Worm (Caenorhabditis elegans): ENCODE data around the gene H20J04.6.

Gene H20J04.6

ce11 chrII:4321766-4322165 is 1.3 kb upstream of the H20J04.6 start, which contains the start of gene Y52E8A.1:
Y52E8A.1 (plus strand) TSS chrII:4322066.
- no peak for TF ChIP-seq bed-3 (GFP tag; optimal IDR thresholded peaks at IDR 0.05)
- no peak for TF ChIP-seq hlh-1 (tag; optimal IDR thresholded peaks at IDR 0.05)
- TF ChIP-seq nhr-12 (tag; optimal IDR thresholded peaks at IDR 0.05): no peak
- no peak for TF ChIP-seq unc-39 (tag; optimal IDR thresholded peaks at IDR 0.05)
- TF ChIP-seq M03D4.4 (tag; optimal IDR thresholded peaks at IDR 0.05): no peak
- TF ChIP-seq pha-4 (tag; optimal IDR thresholded peaks at IDR 0.05): no peak
- TF ChIP-seq mep-1 (tag; optimal IDR thresholded peaks at IDR 0.05): no peak
- no peak for TF ChIP-seq nhr-76 (tag; optimal IDR thresholded peaks at IDR 0.05)
- no peak for TF ChIP-seq lin-32 (GFP tag; optimal IDR thresholded peaks at IDR 0.05)
- TF ChIP-seq sptf-1 (tag; optimal IDR thresholded peaks at IDR 0.05): no peak
- no peak for TF ChIP-seq nhr-2 (tag; optimal IDR thresholded peaks at IDR 0.05)
- TF ChIP-seq ces-1 (GFP tag; optimal IDR thresholded peaks at IDR 0.05): no peak
- no peak for TF ChIP-seq tbx-8 (GFP tag; optimal IDR thresholded peaks at IDR 0.05)
- TF ChIP-seq mls-2 (tag; optimal IDR thresholded peaks at IDR 0.05): no peak
- no peak for TF ChIP-seq unc-120 (tag; optimal IDR thresholded peaks at IDR 0.05; ENCODE audit: poor library complexity, severe bottlenecking)
- no peak for TF ChIP-seq ceh-43 (GFP tag; optimal IDR thresholded peaks at IDR 0.05)
- TF ChIP-seq drap-1 (GFP tag; optimal IDR thresholded peaks at IDR 0.05): no peak
- no peak for TF ChIP-seq ceh-83 (GFP tag; optimal IDR thresholded peaks at IDR 0.05)
- no peak for TF ChIP-seq unc-62 (GFP tag; optimal IDR thresholded peaks at IDR 0.05)

- TF ChIP-seq ces-1 (GFP tag; optimal IDR thresholded peaks at IDR 0.05) (no peak), ceh-83 (GFP tag; optimal IDR thresholded peaks at IDR 0.05) (no peak), nhr-237 (tag; optimal IDR thresholded peaks at IDR 0.05) (no peak), lsy-2 (tag; optimal IDR thresholded peaks at IDR 0.05) (no peak), nhr-28 (tag; optimal IDR thresholded peaks at IDR 0.05) (no peak), nhr-76 (tag; optimal IDR thresholded peaks at IDR 0.05) (no peak), ham-2 (GFP tag; optimal IDR thresholded peaks at IDR 0.05) (no peak)
Measured at ce11 chrII:4324061-4324460, 1.0 kb downstream of the H20J04.6 start, which contains the start of gene mog-2. mog-2 (plus strand) TSS chrII:4324361.

- TF ChIP-seq lsy-2 (tag; optimal IDR thresholded peaks at IDR 0.05): no peak
- no peak for TF ChIP-seq ceh-43 (GFP tag; optimal IDR thresholded peaks at IDR 0.05)
- TF ChIP-seq zip-8 (tag; optimal IDR thresholded peaks at IDR 0.05): no peak
- TF ChIP-seq lin-32 (GFP tag; optimal IDR thresholded peaks at IDR 0.05): no peak
- TF ChIP-seq ham-2 (GFP tag; optimal IDR thresholded peaks at IDR 0.05): no peak
- no peak for TF ChIP-seq blmp-1 (tag; optimal IDR thresholded peaks at IDR 0.05)
- TF ChIP-seq ceh-83 (GFP tag; optimal IDR thresholded peaks at IDR 0.05): no peak
- no peak for TF ChIP-seq ceh-39 (tag; optimal IDR thresholded peaks at IDR 0.05)
- TF ChIP-seq pha-4 (tag; optimal IDR thresholded peaks at IDR 0.05): no peak
- no peak for TF ChIP-seq nhr-237 (tag; optimal IDR thresholded peaks at IDR 0.05)
- no peak for TF ChIP-seq mep-1 (tag; optimal IDR thresholded peaks at IDR 0.05)
- no peak for TF ChIP-seq ztf-11 (tag; optimal IDR thresholded peaks at IDR 0.05)
- TF ChIP-seq hlh-1 (tag; optimal IDR thresholded peaks at IDR 0.05): no peak
- no peak for TF ChIP-seq flh-1 (GFP tag; optimal IDR thresholded peaks at IDR 0.05)
Measured at ce11 chrII:4326420-4326819, 3.4 kb downstream of the H20J04.6 start, which contains the start of gene pfd-2. pfd-2 (plus strand) TSS chrII:4326720.

ce11 chrII:4328716-4329115 is 5.7 kb downstream of the H20J04.6 start, which contains the start of gene H20J04.4:
H20J04.4 (plus strand) TSS chrII:4329016.
- TF ChIP-seq ceh-83 (GFP tag; optimal IDR thresholded peaks at IDR 0.05) (no peak), ham-2 (GFP tag; optimal IDR thresholded peaks at IDR 0.05) (no peak), nhr-237 (tag; optimal IDR thresholded peaks at IDR 0.05) (no peak), mab-5 (tag; optimal IDR thresholded peaks at IDR 0.05) (no peak), snpc-4 (tag; optimal IDR thresholded peaks at IDR 0.05) (no peak)

ce11 chrII:4334448-4334847 is 11.4 kb downstream of the H20J04.6 start, which contains the start of gene madf-3:
madf-3 (plus strand) TSS chrII:4334748.
- no peak for TF ChIP-seq cnd-1 (tag; optimal IDR thresholded peaks at IDR 0.05)
- no peak for TF ChIP-seq pha-4 (tag; optimal IDR thresholded peaks at IDR 0.05)
- no peak for TF ChIP-seq snpc-4 (tag; optimal IDR thresholded peaks at IDR 0.05)
- no peak for TF ChIP-seq unc-62 (GFP tag; optimal IDR thresholded peaks at IDR 0.05)
- no peak for TF ChIP-seq tbx-8 (GFP tag; optimal IDR thresholded peaks at IDR 0.05)
- TF ChIP-seq nhr-76 (tag; optimal IDR thresholded peaks at IDR 0.05): no peak
- TF ChIP-seq unc-120 (tag; optimal IDR thresholded peaks at IDR 0.05; ENCODE audit: poor library complexity, severe bottlenecking): no peak
- TF ChIP-seq unc-39 (tag; optimal IDR thresholded peaks at IDR 0.05): no peak
- TF ChIP-seq nhr-12 (tag; optimal IDR thresholded peaks at IDR 0.05): no peak
- TF ChIP-seq blmp-1 (tag; optimal IDR thresholded peaks at IDR 0.05): no peak

Measured in whole organism, mixed stage, embryonic.